Worm (Caenorhabditis elegans): ENCODE results near the gene R08C7.12.

ce11 chrIV:4449843-4450242, 304 bp downstream of the R08C7.12 start:
- TF ChIP-seq sea-1 (GFP tag; conservative IDR thresholded peaks at IDR 0.05) (no peak), ama-1 (optimal IDR thresholded peaks at IDR 0.05) (no peak)

All from whole organism, early embryonic.